Fruit fly (Drosophila melanogaster): ENCODE measurements around the gene CG4935.

CG4935 gene

dm6 chr2L:16285692-16286359 lies 23.9 kb downstream of the CG4935 start (continued):
- TF ChIP-seq org-1 (GFP tag; optimal IDR thresholded peaks at IDR 0.05) = peak; percentile 69
- TF ChIP-seq grn (GFP tag; optimal IDR thresholded peaks at IDR 0.05) = peak; percentile 53
- peak; percentile 13 for TF ChIP-seq B-H2 (GFP tag; optimal IDR thresholded peaks at IDR 0.05)
- TF ChIP-seq ken (GFP tag; IDR thresholded peaks at IDR 0.05) = no peak
- TF ChIP-seq CG10321 (GFP tag; IDR thresholded peaks at IDR 0.05) = no peak
- TF ChIP-seq HHEX (GFP tag; optimal IDR thresholded peaks at IDR 0.05) = peak; percentile 87
- TF ChIP-seq Kr (GFP tag; optimal IDR thresholded peaks at IDR 0.05) = peak; percentile 15
- no peak for TF ChIP-seq tna (GFP tag; IDR thresholded peaks at IDR 0.05; ENCODE audit: partially characterized antibody)
- peak; percentile 67 for TF ChIP-seq MTF-1 (GFP tag; optimal IDR thresholded peaks at IDR 0.05; ENCODE audit: borderline replicate concordance)
- peak; percentile 83 for TF ChIP-seq CG18599 (GFP tag; optimal IDR thresholded peaks at IDR 0.05)
- TF ChIP-seq CrebB (tag; optimal IDR thresholded peaks at IDR 0.05) = peak; percentile 73
- TF ChIP-seq Spps (tag; optimal IDR thresholded peaks at IDR 0.05) = peak; percentile 87
- no peak for TF ChIP-seq hkb (optimal IDR thresholded peaks at IDR 0.05)
- no peak for TF ChIP-seq hkb (GFP tag; IDR thresholded peaks at IDR 0.05)
- peak; percentile 85 for TF ChIP-seq Mad (GFP tag; optimal IDR thresholded peaks at IDR 0.05)
- peak; percentile 75 for TF ChIP-seq D19B (GFP tag; optimal IDR thresholded peaks at IDR 0.05)
- no peak for TF ChIP-seq Doc3 (GFP tag; IDR thresholded peaks at IDR 0.05; ENCODE audit: partially characterized antibody)
- no peak for TF ChIP-seq Rfx (GFP tag; IDR thresholded peaks at IDR 0.05)
- peak; percentile 77 for TF ChIP-seq corto (GFP tag; optimal IDR thresholded peaks at IDR 0.05)
- TF ChIP-seq CG3407 (GFP tag; optimal IDR thresholded peaks at IDR 0.05) = peak; percentile 59
- TF ChIP-seq pan (optimal IDR thresholded peaks at IDR 0.05) = no peak
- no peak for TF ChIP-seq pan (GFP tag; optimal IDR thresholded peaks at IDR 0.05 in 1 of 2, IDR thresholded peaks at IDR 0.05 in 1 of 2)
- TF ChIP-seq CG16779 (GFP tag; IDR thresholded peaks at IDR 0.05) = no peak
- TF ChIP-seq CG2678 (tag; optimal IDR thresholded peaks at IDR 0.05) = peak; percentile 92
- TF ChIP-seq CG15514 (GFP tag; optimal IDR thresholded peaks at IDR 0.05) = peak; percentile 70
- no peak for TF ChIP-seq D (optimal IDR thresholded peaks at IDR 0.05)
- TF ChIP-seq D (GFP tag; optimal IDR thresholded peaks at IDR 0.05) = peak; percentile 81
- no peak for TF ChIP-seq CG3726 (GFP tag; IDR thresholded peaks at IDR 0.05)
- TF ChIP-seq CG8359 (GFP tag; optimal IDR thresholded peaks at IDR 0.05; ENCODE audit: borderline replicate concordance) = peak; percentile 78
- TF ChIP-seq CG3163 (GFP tag; optimal IDR thresholded peaks at IDR 0.05) = peak; percentile 68
- TF ChIP-seq onecut (GFP tag; IDR thresholded peaks at IDR 0.05) = peak; percentile 73
- peak; percentile 78 for TF ChIP-seq lbe (GFP tag; optimal IDR thresholded peaks at IDR 0.05)
- TF ChIP-seq Nf-YB (GFP tag; optimal IDR thresholded peaks at IDR 0.05) = peak; percentile 63
- peak; percentile 67 for TF ChIP-seq en (GFP tag; optimal IDR thresholded peaks at IDR 0.05)
- peak; percentile 88 for TF ChIP-seq Blimp-1 (GFP tag; optimal IDR thresholded peaks at IDR 0.05)
- peak; percentile 94 for TF ChIP-seq unpg (GFP tag; optimal IDR thresholded peaks at IDR 0.05)
- peak; percentile 73 for TF ChIP-seq CG13123 (GFP tag; optimal IDR thresholded peaks at IDR 0.05)
- TF ChIP-seq dmrt11E (tag; optimal IDR thresholded peaks at IDR 0.05) = peak; percentile 90
- TF ChIP-seq CG3838 (GFP tag; optimal IDR thresholded peaks at IDR 0.05) = peak; percentile 75
- peak; percentile 31 for TF ChIP-seq CTCF (GFP tag; optimal IDR thresholded peaks at IDR 0.05)
- peak; percentile 65 for TF ChIP-seq CG10431 (GFP tag; optimal IDR thresholded peaks at IDR 0.05)
- TF ChIP-seq h (optimal IDR thresholded peaks at IDR 0.05) = no peak
- peak; percentile 36 for TF ChIP-seq CG2116 (GFP tag; optimal IDR thresholded peaks at IDR 0.05)
- TF ChIP-seq CG12942 (GFP tag; optimal IDR thresholded peaks at IDR 0.05) = peak; percentile 81
- TF ChIP-seq sna (GFP tag; IDR thresholded peaks at IDR 0.05; ENCODE audit: partially characterized antibody) = no peak
- TF ChIP-seq CG12071 (GFP tag; optimal IDR thresholded peaks at IDR 0.05) = peak; percentile 90
- peak; percentile 71 for TF ChIP-seq Dad (GFP tag; optimal IDR thresholded peaks at IDR 0.05)
- no peak for TF ChIP-seq Oaz (GFP tag; IDR thresholded peaks at IDR 0.05)
- peak; percentile 74 for TF ChIP-seq Atf3 (GFP tag; optimal IDR thresholded peaks at IDR 0.05)
- TF ChIP-seq MESR4 (GFP tag; optimal IDR thresholded peaks at IDR 0.05) = peak; percentile 28
- peak; percentile 36 for TF ChIP-seq bigmax (GFP tag; optimal IDR thresholded peaks at IDR 0.05)
